Fruit fly (Drosophila melanogaster): ENCODE data around the gene phol.

phol gene

DNA sequence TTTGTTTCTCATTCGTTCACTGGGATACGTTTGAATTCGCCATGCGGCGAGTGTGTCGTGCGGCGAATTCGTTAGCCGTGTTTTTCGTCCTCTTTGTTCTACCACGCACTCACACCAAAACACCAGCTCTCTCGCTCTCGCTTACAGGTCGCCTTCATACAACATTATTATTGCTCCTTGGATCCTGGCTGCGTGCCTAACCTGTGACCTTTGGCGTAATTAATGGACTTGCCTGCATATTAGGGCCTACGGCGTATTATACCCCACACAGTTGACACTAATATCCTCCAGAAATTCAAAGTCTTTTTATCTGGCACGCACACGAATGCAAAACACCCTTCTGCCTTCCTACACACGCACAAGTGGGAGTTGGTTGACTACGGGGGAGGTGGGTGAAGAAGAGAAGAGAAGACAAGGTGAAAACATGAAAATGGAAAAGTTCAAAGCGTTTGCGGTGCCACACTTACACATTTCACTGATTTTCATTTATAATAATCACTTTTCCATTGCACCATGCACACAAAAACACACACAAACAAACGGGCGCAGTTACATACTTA is 46.0 kb downstream of the phol start:
- TF ChIP-seq pan (optimal IDR thresholded peaks at IDR 0.05), result no peak
- TF ChIP-seq EcR (GFP tag; optimal IDR thresholded peaks at IDR 0.05), result no peak
- TF ChIP-seq Dll (optimal IDR thresholded peaks at IDR 0.05), result no peak
- TF ChIP-seq CG8478 (optimal IDR thresholded peaks at IDR 0.05), result no peak

DNA sequence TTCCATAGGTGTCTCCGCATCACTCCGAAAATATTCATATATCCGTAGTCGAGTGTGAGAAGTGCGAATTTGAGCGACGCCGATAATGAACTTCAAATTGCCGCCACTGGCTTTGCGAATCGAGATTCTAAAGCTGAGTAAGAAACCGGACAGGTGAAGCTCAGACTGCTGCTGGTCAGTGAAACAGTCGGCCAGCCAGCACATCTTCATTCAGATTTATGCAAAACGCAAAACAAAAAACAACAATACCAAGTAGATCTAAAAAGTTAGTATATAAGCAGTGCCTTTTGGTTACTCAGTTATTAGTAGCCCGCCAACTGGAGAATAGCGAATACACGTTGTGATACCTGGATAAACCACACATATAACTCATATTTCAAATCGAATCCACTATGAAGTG is 51.6 kb downstream of the phol start, which contains the start of gene Cpr67B:
Cpr67B (plus strand) TSS at position 301 of the 400 bp plus-strand sequence.
- no peak for TF ChIP-seq Dll (optimal IDR thresholded peaks at IDR 0.05)
- no peak for TF ChIP-seq CG8478 (optimal IDR thresholded peaks at IDR 0.05)
- no peak for TF ChIP-seq usp (GFP tag; optimal IDR thresholded peaks at IDR 0.05)
- no peak for TF ChIP-seq psq (optimal IDR thresholded peaks at IDR 0.05)
- TF ChIP-seq pan (optimal IDR thresholded peaks at IDR 0.05), result no peak
- no peak for TF ChIP-seq EcR (GFP tag; optimal IDR thresholded peaks at IDR 0.05)

Data from whole organism.